Fruit fly (Drosophila melanogaster): Measurements from ENCODE around the gene CG14739.

The CG14739 gene

DNA sequence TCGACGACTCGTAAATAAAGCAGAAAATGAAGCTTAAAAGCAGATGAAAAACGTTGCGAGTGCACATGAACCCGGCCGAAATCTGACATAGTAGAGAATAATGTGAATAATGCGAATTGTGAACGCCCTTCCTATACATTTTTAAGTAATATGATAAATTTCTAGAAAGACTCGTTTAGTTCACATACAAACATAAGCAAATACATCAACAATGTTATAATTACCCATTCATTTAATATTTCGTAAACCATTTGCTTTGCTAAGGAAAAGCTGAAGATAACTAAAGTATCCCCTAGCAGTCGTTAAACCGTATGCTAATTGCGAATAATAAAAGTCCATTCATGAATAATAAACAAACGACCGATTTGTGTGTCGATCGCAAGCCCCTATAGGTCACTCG lies 34.5 kb upstream of the CG14739 start:
- TF ChIP-seq dmrt99B (tag; optimal IDR thresholded peaks at IDR 0.05), result peak; percentile 34
- TF ChIP-seq fd64A (GFP tag; optimal IDR thresholded peaks at IDR 0.05), result no peak
- peak; percentile 29 for TF ChIP-seq Sox102F (GFP tag; optimal IDR thresholded peaks at IDR 0.05)
- TF ChIP-seq Ets65A (GFP tag), result no peak
- TF ChIP-seq Hr78 (GFP tag; optimal IDR thresholded peaks at IDR 0.05), result peak in 1 of 2 experiments; percentile 38
- peak; percentile 70 for TF ChIP-seq dysf (GFP tag; IDR thresholded peaks at IDR 0.05)
- no peak for TF ChIP-seq CG14710 (tag; optimal IDR thresholded peaks at IDR 0.05)
- TF ChIP-seq aop (GFP tag; IDR thresholded peaks at IDR 0.05), result no peak
- peak; percentile 13 for TF ChIP-seq CG12659 (GFP tag; optimal IDR thresholded peaks at IDR 0.05)
- no peak for TF ChIP-seq CG2712 (tag; optimal IDR thresholded peaks at IDR 0.05)
- TF ChIP-seq mam (GFP tag; optimal IDR thresholded peaks at IDR 0.05), result peak; percentile 24
- TF ChIP-seq CG3281 (GFP tag; optimal IDR thresholded peaks at IDR 0.05), result peak; percentile 33
- peak; percentile 62 for TF ChIP-seq CG15269 (tag; optimal IDR thresholded peaks at IDR 0.05)
- peak; percentile 40 for TF ChIP-seq CG12769 (tag; optimal IDR thresholded peaks at IDR 0.05)
- no peak for TF ChIP-seq CG10959 (GFP tag; IDR thresholded peaks at IDR 0.05)
- TF ChIP-seq Dip3 (GFP tag; optimal IDR thresholded peaks at IDR 0.05), result peak; percentile 22
- no peak for TF ChIP-seq dm (GFP tag; optimal IDR thresholded peaks at IDR 0.05)
- TF ChIP-seq CG9932 (GFP tag; IDR thresholded peaks at IDR 0.05), result peak; percentile 42; the same call in 1 of the 2 replicates
- TF ChIP-seq lab (GFP tag; optimal IDR thresholded peaks at IDR 0.05), result peak; percentile 30
- peak; percentile 27; the same call in 1 of the 3 replicates for TF ChIP-seq tgo (GFP tag; IDR thresholded peaks at IDR 0.05)
- no peak for TF ChIP-seq CG16863 (GFP tag; optimal IDR thresholded peaks at IDR 0.05)
- peak; percentile 10 for TF ChIP-seq unpg (GFP tag; optimal IDR thresholded peaks at IDR 0.05)
- TF ChIP-seq Oli (tag; optimal IDR thresholded peaks at IDR 0.05), result peak; percentile 35
- TF ChIP-seq sens (GFP tag), result peak; percentile 42
- TF ChIP-seq Hr51 (GFP tag; optimal IDR thresholded peaks at IDR 0.05), result peak in 1 of 2 experiments; percentile 51
- no peak for TF ChIP-seq gfzf (GFP tag; optimal IDR thresholded peaks at IDR 0.05)
- peak; percentile 15 for TF ChIP-seq gro (GFP tag; optimal IDR thresholded peaks at IDR 0.05)
- TF ChIP-seq PHDP (tag; optimal IDR thresholded peaks at IDR 0.05), result peak; percentile 1
- peak; percentile 70 for TF ChIP-seq Rfx (GFP tag; IDR thresholded peaks at IDR 0.05)
- TF ChIP-seq Ptx1 (GFP tag; IDR thresholded peaks at IDR 0.05), result peak; percentile 40
- TF ChIP-seq Meics (GFP tag; optimal IDR thresholded peaks at IDR 0.05), result peak; percentile 48
- TF ChIP-seq Hmr (GFP tag; optimal IDR thresholded peaks at IDR 0.05), result peak; percentile 37
- TF ChIP-seq Sry-δ (GFP tag; optimal IDR thresholded peaks at IDR 0.05), result no peak
- peak; percentile 17 for TF ChIP-seq CG13624 (GFP tag; optimal IDR thresholded peaks at IDR 0.05)
- TF ChIP-seq danr (GFP tag; IDR thresholded peaks at IDR 0.05), result no peak
- peak; percentile 59 for TF ChIP-seq gem (tag; optimal IDR thresholded peaks at IDR 0.05)
- peak; percentile 66 for TF ChIP-seq CG2120 (GFP tag; optimal IDR thresholded peaks at IDR 0.05)
- TF ChIP-seq CG18619 (GFP tag; optimal IDR thresholded peaks at IDR 0.05), result peak; percentile 14
- peak; percentile 9 for TF ChIP-seq nmo (GFP tag; optimal IDR thresholded peaks at IDR 0.05)
- TF ChIP-seq zen (tag; optimal IDR thresholded peaks at IDR 0.05), result no peak
- peak; percentile 10 for TF ChIP-seq CG9817 (tag; optimal IDR thresholded peaks at IDR 0.05)
- no peak for TF ChIP-seq Mes4 (GFP tag; optimal IDR thresholded peaks at IDR 0.05)
- no peak for TF ChIP-seq unc-4 (GFP tag; IDR thresholded peaks at IDR 0.05; ENCODE audit: partially characterized antibody)
- peak; percentile 56 for TF ChIP-seq CG7839 (tag; optimal IDR thresholded peaks at IDR 0.05)
- TF ChIP-seq sd (tag; optimal IDR thresholded peaks at IDR 0.05), result peak; percentile 9
- TF ChIP-seq CG34422 (GFP tag; IDR thresholded peaks at IDR 0.05), result 0 out of 3 replicates have a peak, but pooled peaks have one; percentile 12
- no peak for TF ChIP-seq CG6254 (GFP tag; optimal IDR thresholded peaks at IDR 0.05)
- peak; percentile 54 for TF ChIP-seq CG11504 (tag; optimal IDR thresholded peaks at IDR 0.05)
- TF ChIP-seq mld (GFP tag; IDR thresholded peaks at IDR 0.05; ENCODE audit: partially characterized antibody), result no peak
- no peak for TF ChIP-seq HHEX (GFP tag; optimal IDR thresholded peaks at IDR 0.05)
